Fruit fly (Drosophila melanogaster): Measurements from ENCODE around the gene CIAPIN1.

Gene CIAPIN1

dm6 chr2L:14994834-14995506 lies 43.7 kb downstream of the CIAPIN1 start (continued):
- TF ChIP-seq pnt (GFP tag; optimal IDR thresholded peaks at IDR 0.05) (no peak), CG4404 (GFP tag; IDR thresholded peaks at IDR 0.05) (no peak), CG6254 (GFP tag; optimal IDR thresholded peaks at IDR 0.05) (no peak), CG10959 (GFP tag; IDR thresholded peaks at IDR 0.05) (no peak), Deaf1 (tag; optimal IDR thresholded peaks at IDR 0.05) (no peak), cato (GFP tag; optimal IDR thresholded peaks at IDR 0.05; ENCODE audit: borderline replicate concordance) (no peak), CG4730 (GFP tag; IDR thresholded peaks at IDR 0.05) (no peak), wek (GFP tag; optimal IDR thresholded peaks at IDR 0.05) (no peak), hbn (GFP tag; IDR thresholded peaks at IDR 0.05; ENCODE audit: partially characterized antibody) (no peak), kni (GFP tag; optimal IDR thresholded peaks at IDR 0.05) (no peak), run (tag; optimal IDR thresholded peaks at IDR 0.05) (no peak), sug (tag; optimal IDR thresholded peaks at IDR 0.05) (no peak), usp (GFP tag; optimal IDR thresholded peaks at IDR 0.05) (no peak), az2 (GFP tag; optimal IDR thresholded peaks at IDR 0.05) (peak; percentile 46), CHES-1-like (GFP tag; optimal IDR thresholded peaks at IDR 0.05) (no peak), Gsc (GFP tag; IDR thresholded peaks at IDR 0.05) (no peak), p53 (GFP tag; optimal IDR thresholded peaks at IDR 0.05) (no peak), mld (GFP tag; IDR thresholded peaks at IDR 0.05; ENCODE audit: partially characterized antibody) (no peak), Bteb2 (GFP tag; optimal IDR thresholded peaks at IDR 0.05) (no peak), CG4617 (GFP tag; optimal IDR thresholded peaks at IDR 0.05; ENCODE audit: borderline replicate concordance) (no peak), lbe (GFP tag; optimal IDR thresholded peaks at IDR 0.05) (no peak), CG15073 (GFP tag; optimal IDR thresholded peaks at IDR 0.05) (no peak), E2f1 (GFP tag; IDR thresholded peaks at IDR 0.05) (no peak), ash1 (GFP tag; optimal IDR thresholded peaks at IDR 0.05) (no peak), inv (GFP tag; IDR thresholded peaks at IDR 0.05; ENCODE audit: partially characterized antibody) (no peak), wor (GFP tag; IDR thresholded peaks at IDR 0.05) (no peak), CG6654 (GFP tag; optimal IDR thresholded peaks at IDR 0.05) (no peak), CG17829 (tag; optimal IDR thresholded peaks at IDR 0.05) (no peak), vvl (GFP tag; IDR thresholded peaks at IDR 0.05) (no peak), CG5953 (GFP tag; IDR thresholded peaks at IDR 0.05) (no peak), gsb-n (tag; optimal IDR thresholded peaks at IDR 0.05) (no peak), CG14014 (GFP tag; IDR thresholded peaks at IDR 0.05) (no peak), cas (GFP tag; IDR thresholded peaks at IDR 0.05) (no peak), CG13287 (GFP tag; IDR thresholded peaks at IDR 0.05; ENCODE audit: partially characterized antibody) (no peak), Hr3 (GFP tag; optimal IDR thresholded peaks at IDR 0.05) (peak; percentile 45), Doc3 (GFP tag; IDR thresholded peaks at IDR 0.05; ENCODE audit: partially characterized antibody) (no peak), CG12391 (tag; optimal IDR thresholded peaks at IDR 0.05) (peak; percentile 36), nom (GFP tag; optimal IDR thresholded peaks at IDR 0.05) (no peak), GATAe (GFP tag; conservative IDR thresholded peaks at IDR 0.05) (no peak), CG17359 (tag; optimal IDR thresholded peaks at IDR 0.05) (no peak), sima (GFP tag; optimal IDR thresholded peaks at IDR 0.05) (no peak), CG7963 (GFP tag; IDR thresholded peaks at IDR 0.05; ENCODE audit: partially characterized antibody) (no peak), aop (GFP tag; IDR thresholded peaks at IDR 0.05) (no peak), cad (GFP tag; optimal IDR thresholded peaks at IDR 0.05) (no peak), CkIIα-i1 (GFP tag; IDR thresholded peaks at IDR 0.05) (no peak), CG3838 (GFP tag; optimal IDR thresholded peaks at IDR 0.05) (no peak), jigr1 (GFP tag; IDR thresholded peaks at IDR 0.05) (no peak), Dip3 (GFP tag; optimal IDR thresholded peaks at IDR 0.05) (no peak), CG16815 (GFP tag; optimal IDR thresholded peaks at IDR 0.05) (peak; percentile 20), Optix (GFP tag; IDR thresholded peaks at IDR 0.05) (no peak), bowl (GFP tag; IDR thresholded peaks at IDR 0.05) (no peak)
